Fruit fly (Drosophila melanogaster): ENCODE results near the gene CG12075.
A peak's percentile ranks its signal among the peaks of the same experiment; 100 is the strongest.

CG12075 gene

dm6 chrX:8830087-8830486 lies 8.0 kb upstream of the CG12075 start:
- TF ChIP-seq Hnf4 (GFP tag; optimal IDR thresholded peaks at IDR 0.05) (no peak), sv (GFP tag; optimal IDR thresholded peaks at IDR 0.05) (no peak), sage (GFP tag; optimal IDR thresholded peaks at IDR 0.05) (no peak), Dfd (GFP tag; optimal IDR thresholded peaks at IDR 0.05) (no peak), dl (GFP tag; optimal IDR thresholded peaks at IDR 0.05; ENCODE audit: insufficient read depth in 1 of 2, partially characterized antibody in 2 of 2) (no peak), Sp1 (GFP tag; optimal IDR thresholded peaks at IDR 0.05) (no peak), Abd-B (GFP tag; optimal IDR thresholded peaks at IDR 0.05) (no peak), CG32264 (GFP tag; optimal IDR thresholded peaks at IDR 0.05) (no peak), foxo (GFP tag; optimal IDR thresholded peaks at IDR 0.05) (no peak), Hr83 (GFP tag; optimal IDR thresholded peaks at IDR 0.05; ENCODE audit: poor library complexity, severe bottlenecking) (no peak), dsf (GFP tag; optimal IDR thresholded peaks at IDR 0.05; ENCODE audit: borderline replicate concordance) (no peak), Dif (GFP tag; optimal IDR thresholded peaks at IDR 0.05; ENCODE audit: partially characterized antibody) (no peak), br (GFP tag; optimal IDR thresholded peaks at IDR 0.05) (no peak), pan (optimal IDR thresholded peaks at IDR 0.05) (no peak), ey (GFP tag; optimal IDR thresholded peaks at IDR 0.05) (no peak), CrebA (GFP tag; optimal IDR thresholded peaks at IDR 0.05; ENCODE audit: borderline replicate concordance) (no peak), brk (GFP tag; optimal IDR thresholded peaks at IDR 0.05) (no peak), HLH106 (tag; optimal IDR thresholded peaks at IDR 0.05) (no peak), GATAd (GFP tag; optimal IDR thresholded peaks at IDR 0.05) (no peak), Hr78 (GFP tag; optimal IDR thresholded peaks at IDR 0.05) (no peak)

- no peak for TF ChIP-seq Myc (optimal IDR thresholded peaks at IDR 0.05)
These were observed 6.3 kb upstream of the CG12075 start for dm6 chrX:8831773-8832172.

- TF ChIP-seq fru (GFP tag; optimal IDR thresholded peaks at IDR 0.05) = peak; percentile 11
- TF ChIP-seq N (GFP tag; optimal IDR thresholded peaks at IDR 0.05) = no peak
These were observed 3.0 kb upstream of the CG12075 start for dm6 chrX:8835126-8835525.

- TF ChIP-seq h (GFP tag; optimal IDR thresholded peaks at IDR 0.05) = peak; percentile 38
- TF ChIP-seq rgr (GFP tag; optimal IDR thresholded peaks at IDR 0.05) = peak; percentile 4
- peak; percentile 18 for TF ChIP-seq br (GFP tag; optimal IDR thresholded peaks at IDR 0.05)
- peak; percentile 2 for TF ChIP-seq Hnf4 (GFP tag; optimal IDR thresholded peaks at IDR 0.05)
- TF ChIP-seq tai (GFP tag; optimal IDR thresholded peaks at IDR 0.05) = no peak
- TF ChIP-seq psq (GFP tag; optimal IDR thresholded peaks at IDR 0.05) = peak; percentile 15
- peak; percentile 20 for TF ChIP-seq HLH106 (tag; optimal IDR thresholded peaks at IDR 0.05)
- no peak for TF ChIP-seq Hr83 (GFP tag; optimal IDR thresholded peaks at IDR 0.05; ENCODE audit: poor library complexity, severe bottlenecking)
- TF ChIP-seq woc (GFP tag; optimal IDR thresholded peaks at IDR 0.05) = peak; percentile 40
- TF ChIP-seq Hr78 (GFP tag; optimal IDR thresholded peaks at IDR 0.05) = no peak
These were observed 1.6 kb upstream of the CG12075 start for dm6 chrX:8836566-8836965.

- TF ChIP-seq Hr83 (GFP tag; optimal IDR thresholded peaks at IDR 0.05; ENCODE audit: poor library complexity, severe bottlenecking) (no peak), Mio (GFP tag; optimal IDR thresholded peaks at IDR 0.05) (no peak), GATAd (GFP tag; optimal IDR thresholded peaks at IDR 0.05) (no peak), rgr (GFP tag; optimal IDR thresholded peaks at IDR 0.05) (no peak), CrebA (GFP tag; optimal IDR thresholded peaks at IDR 0.05; ENCODE audit: borderline replicate concordance) (no peak), h (GFP tag; optimal IDR thresholded peaks at IDR 0.05) (peak; percentile 6), br (GFP tag; optimal IDR thresholded peaks at IDR 0.05) (no peak)
These were observed 939 bp upstream of the CG12075 start for dm6 chrX:8837184-8837583.

- TF ChIP-seq woc (GFP tag; optimal IDR thresholded peaks at IDR 0.05) = no peak
- TF ChIP-seq N (GFP tag; optimal IDR thresholded peaks at IDR 0.05) = no peak
- no peak for TF ChIP-seq dsf (GFP tag; optimal IDR thresholded peaks at IDR 0.05; ENCODE audit: borderline replicate concordance)
- TF ChIP-seq br (GFP tag; optimal IDR thresholded peaks at IDR 0.05) = no peak
- no peak for TF ChIP-seq foxo (GFP tag; optimal IDR thresholded peaks at IDR 0.05)
- no peak for TF ChIP-seq Hr78 (GFP tag; optimal IDR thresholded peaks at IDR 0.05)
- no peak for TF ChIP-seq jim (GFP tag; optimal IDR thresholded peaks at IDR 0.05)
- no peak for TF ChIP-seq sage (GFP tag; optimal IDR thresholded peaks at IDR 0.05)
- TF ChIP-seq h (GFP tag; optimal IDR thresholded peaks at IDR 0.05) = no peak
- TF ChIP-seq Rel (GFP tag; optimal IDR thresholded peaks at IDR 0.05) = no peak
- no peak for TF ChIP-seq Rel (tag; optimal IDR thresholded peaks at IDR 0.05)
- TF ChIP-seq pan (optimal IDR thresholded peaks at IDR 0.05) = no peak
- TF ChIP-seq Myc (optimal IDR thresholded peaks at IDR 0.05) = no peak
- TF ChIP-seq CG32264 (GFP tag; optimal IDR thresholded peaks at IDR 0.05) = no peak
These were observed 1.2 kb downstream of the CG12075 start for dm6 chrX:8839370-8839769.
